Worm (Caenorhabditis elegans) whole organism, L3 larva: ENCODE results near the gene srf-3.

ENCODE experiments used
- R02D3.7 ChIP-seq: fragments of 150-350 bp; optimal IDR thresholded peaks from 2 replicates; lab custom pipeline; 2014; ENCODE audit warnings: missing biosample characterization, missing genetic modification characterization
- ZK546.5 ChIP-seq: sonication (generic microtip); optimal IDR thresholded peaks from 2 replicates; lab custom pipeline; 2017; ENCODE audit warnings: missing biosample characterization, missing genetic modification characterization
- aly-2 ChIP-seq: fragments of 150-350 bp; optimal IDR thresholded peaks from 2 replicates; lab custom pipeline; 2014; ENCODE audit warnings: missing biosample characterization, missing genetic modification characterization
- ceh-16 ChIP-seq: sonication (generic microtip); optimal IDR thresholded peaks from 2 replicates; lab custom pipeline; 2017; ENCODE audit warnings: missing biosample characterization, missing genetic modification characterization
- ceh-28 ChIP-seq: fragments of 150-350 bp; optimal IDR thresholded peaks from 2 replicates; lab custom pipeline; 2014; ENCODE audit warnings: missing biosample characterization, missing genetic modification reagents, missing genetic modification characterization
- ceh-9 ChIP-seq: sonication (generic microtip); optimal IDR thresholded peaks from 2 replicates; lab custom pipeline; 2018; ENCODE audit warnings: missing biosample characterization, missing genetic modification characterization
- daf-12 ChIP-seq: fragments of 150-350 bp; optimal IDR thresholded peaks from 2 replicates; lab custom pipeline; 2014; ENCODE audit warnings: missing biosample characterization, missing genetic modification reagents, missing genetic modification characterization
- egl-27 ChIP-seq: sonication (generic microtip); optimal IDR thresholded peaks from 4 replicates; lab custom pipeline; 2017; ENCODE audit warnings: missing biosample characterization, missing genetic modification reagents, missing genetic modification characterization
- egl-5 ChIP-seq: fragments of 150-350 bp; optimal IDR thresholded peaks from 2 replicates; lab custom pipeline; 2017; ENCODE audit warnings: missing biosample characterization, missing genetic modification reagents, missing genetic modification characterization, inconsistent platforms
- elt-2 ChIP-seq: sonication (generic microtip); optimal IDR thresholded peaks from 2 replicates; lab custom pipeline; 2016; ENCODE audit warnings: missing genetic modification reagents, mild to moderate bottlenecking, missing genetic modification characterization, missing compliant biosample characterization
- elt-3 ChIP-seq, 3 experiments: fragments of 150-350 bp in 1 of 3; sonication (generic microtip) in 2 of 3; optimal IDR thresholded peaks; 2 replicates in 2 of 3; 4 replicates in 1 of 3; lab custom pipeline; 2014 to 2017; ENCODE audit warnings: missing biosample characterization in 3 of 3, missing genetic modification characterization in 3 of 3
- eor-1 ChIP-seq, 2 experiments: fragments of 150-350 bp; optimal IDR thresholded peaks; 2 replicates each; lab custom pipeline; 2014 to 2018; ENCODE audit warnings: missing biosample characterization in 2 of 2, missing genetic modification characterization in 2 of 2
- fkh-10 ChIP-seq: sonication (generic microtip); optimal IDR thresholded peaks from 2 replicates; lab custom pipeline; 2017; ENCODE audit warnings: missing biosample characterization, missing genetic modification reagents, missing genetic modification characterization
- fkh-2 ChIP-seq: fragments of 150-350 bp; optimal IDR thresholded peaks from 2 replicates; lab custom pipeline; 2014; ENCODE audit warnings: missing biosample characterization, missing genetic modification reagents, missing genetic modification characterization
- fos-1 ChIP-seq: fragments of 150-350 bp; optimal IDR thresholded peaks from 2 replicates; lab custom pipeline; 2014; ENCODE audit warnings: missing biosample characterization, missing genetic modification characterization
- hmg-11 ChIP-seq: sonication (generic microtip); optimal IDR thresholded peaks from 2 replicates; lab custom pipeline; 2016; ENCODE audit warnings: missing genetic modification characterization, missing compliant biosample characterization
- lin-15B ChIP-seq: fragments of 150-350 bp; optimal IDR thresholded peaks from 2 replicates; lab custom pipeline; 2014; ENCODE audit warnings: missing biosample characterization, missing genetic modification characterization
- lin-39 ChIP-seq: fragments of 150-350 bp; optimal IDR thresholded peaks from 2 replicates; lab custom pipeline; 2018; ENCODE audit warnings: missing biosample characterization, missing genetic modification reagents, missing genetic modification characterization
- lsy-12 ChIP-seq: sonication (generic microtip); optimal IDR thresholded peaks from 2 replicates; lab custom pipeline; 2016; ENCODE audit warnings: mild to moderate bottlenecking, missing genetic modification characterization, missing compliant biosample characterization
- mdl-1 ChIP-seq: fragments of 150-350 bp; optimal IDR thresholded peaks from 2 replicates; lab custom pipeline; 2014; ENCODE audit warnings: missing biosample characterization, missing genetic modification characterization
- mml-1 ChIP-seq: fragments of 150-350 bp; sonication (generic microtip); optimal IDR thresholded peaks from 3 replicates; lab custom pipeline; 2014; ENCODE audit warnings: missing biosample characterization, missing genetic modification characterization
- nfya-1 ChIP-seq: sonication (generic microtip); optimal IDR thresholded peaks from 2 replicates; lab custom pipeline; 2017; ENCODE audit warnings: missing genetic modification characterization, mild to moderate bottlenecking, missing compliant biosample characterization, antibody characterized with exemption, moderate library complexity; ENCODE audit not compliant: insufficient read depth
- nhr-23 ChIP-seq: fragments of 150-350 bp; optimal IDR thresholded peaks from 2 replicates; lab custom pipeline; 2014; ENCODE audit warnings: missing biosample characterization, missing genetic modification reagents, missing genetic modification characterization
- nhr-237 ChIP-seq: fragments of 150-350 bp; optimal IDR thresholded peaks from 2 replicates; lab custom pipeline; 2014; ENCODE audit warnings: missing biosample characterization, missing genetic modification characterization
- nhr-25 ChIP-seq: sonication (generic microtip); optimal IDR thresholded peaks from 2 replicates; lab custom pipeline; 2017; ENCODE audit warnings: missing biosample characterization, missing genetic modification characterization
- nhr-28 ChIP-seq: fragments of 150-350 bp; optimal IDR thresholded peaks from 2 replicates; lab custom pipeline; 2014; ENCODE audit warnings: missing biosample characterization, missing genetic modification characterization
- nhr-43 ChIP-seq: sonication (generic microtip); optimal IDR thresholded peaks from 2 replicates; lab custom pipeline; 2016; ENCODE audit warnings: mild to moderate bottlenecking, missing genetic modification characterization, missing compliant biosample characterization; ENCODE audit not compliant: poor library complexity, severe bottlenecking
- nhr-67 ChIP-seq: fragments of 150-350 bp; optimal IDR thresholded peaks from 2 replicates; lab custom pipeline; 2014; ENCODE audit warnings: missing biosample characterization, missing genetic modification characterization
- nhr-76 ChIP-seq: fragments of 150-350 bp; sonication (generic microtip); optimal IDR thresholded peaks from 5 replicates; lab custom pipeline; 2014; ENCODE audit warnings: missing biosample characterization, missing genetic modification characterization
- nhr-77 ChIP-seq: fragments of 150-350 bp; optimal IDR thresholded peaks from 2 replicates; lab custom pipeline; 2014; ENCODE audit warnings: missing biosample characterization, missing genetic modification characterization
- pha-4 ChIP-seq: fragments of 150-350 bp; optimal IDR thresholded peaks from 2 replicates; lab custom pipeline; 2014; ENCODE audit warnings: missing biosample characterization, missing genetic modification reagents, missing genetic modification characterization
- pqm-1 ChIP-seq: fragments of 150-350 bp; optimal IDR thresholded peaks from 2 replicates; lab custom pipeline; 2017; ENCODE audit warnings: missing biosample characterization, missing genetic modification characterization, inconsistent platforms
- sea-2 ChIP-seq: fragments of 150-350 bp; sonication (generic microtip); optimal IDR thresholded peaks from 4 replicates; lab custom pipeline; 2014; ENCODE audit warnings: missing biosample characterization, missing genetic modification reagents, missing genetic modification characterization
- snpc-4 ChIP-seq: fragments of 150-350 bp; optimal IDR thresholded peaks from 2 replicates; lab custom pipeline; 2014; ENCODE audit warnings: missing biosample characterization, missing genetic modification characterization
- tbx-2 ChIP-seq: sonication (generic microtip); optimal IDR thresholded peaks from 2 replicates; lab custom pipeline; 2016; ENCODE audit warnings: mild to moderate bottlenecking, missing genetic modification characterization, missing compliant biosample characterization
- unc-39 ChIP-seq: sonication (generic microtip); optimal IDR thresholded peaks from 4 replicates; lab custom pipeline; 2017; ENCODE audit warnings: missing biosample characterization, missing genetic modification characterization
- unc-62 ChIP-seq: fragments of 150-350 bp; sonication (generic microtip); optimal IDR thresholded peaks from 4 replicates; lab custom pipeline; 2014; ENCODE audit warnings: missing biosample characterization, missing genetic modification reagents, missing genetic modification characterization
- zag-1 ChIP-seq: fragments of 150-350 bp; optimal IDR thresholded peaks from 2 replicates; lab custom pipeline; 2014; ENCODE audit warnings: missing biosample characterization, missing genetic modification characterization

Gene srf-3

ce11 chrIV:12849030-12849560 is at the start of gene srf-3:
TSS of gene srf-3 (plus strand) at chrIV:12849510.
- TF ChIP-seq hmg-11 (peak; percentile 11), mdl-1 (tag; lab: Kevin White, UChicago) (no peak), elt-2 (no peak), aly-2 (tag; lab: Kevin White, UChicago) (no peak), nhr-76 (tag; lab: Kevin White, UChicago) (no peak), nhr-237 (tag; lab: Kevin White, UChicago) (no peak), ceh-9 (tag; lab: Kevin White, UChicago) (no peak), eor-1 (tag; optimal IDR thresholded peaks at IDR 0.05; lab: Kevin White, UChicago) (no peak), nfya-1 (peak; percentile 26), nhr-23 (tag; lab: Kevin White, UChicago) (no peak), elt-3 (tag; optimal IDR thresholded peaks at IDR 0.05; lab: Kevin White, UChicago) (no peak), fkh-10 (GFP tag; lab: Kevin White, UChicago) (no peak), snpc-4 (tag; lab: Kevin White, UChicago) (no peak), mml-1 (tag; lab: Kevin White, UChicago) (no peak), pha-4 (tag; lab: Kevin White, UChicago) (peak; percentile 39), daf-12 (tag; lab: Kevin White, UChicago) (no peak), ceh-28 (tag; lab: Kevin White, UChicago) (no peak), tbx-2 (tag; lab: Kevin White, UChicago) (no peak), nhr-67 (tag; lab: Kevin White, UChicago) (no peak), nhr-43 (tag; lab: Kevin White, UChicago) (no peak)

ce11 chrIV:12805595-12805994 is 43.7 kb upstream of the srf-3 start, which contains the start of gene F07C6.4:
TSS of gene F07C6.4 (plus strand) at chrIV:12805924.
- TF ChIP-seq nhr-28 (no peak), lin-39 (no peak), pqm-1 (tag; lab: Kevin White, UChicago) (no peak), lin-15B (tag; lab: Kevin White, UChicago) (no peak), eor-1 (tag; optimal IDR thresholded peaks at IDR 0.05; lab: Kevin White, UChicago) (no peak), R02D3.7 (no peak), egl-5 (tag; lab: Kevin White, UChicago) (no peak), fkh-2 (tag; lab: Kevin White, UChicago) (no peak), daf-12 (tag; lab: Kevin White, UChicago) (no peak), unc-62 (GFP tag; lab: Kevin White, UChicago) (no peak), tbx-2 (tag; lab: Kevin White, UChicago) (no peak), lsy-12 (tag; lab: Kevin White, UChicago) (no peak), ceh-16 (no peak), nfya-1 (no peak), fos-1 (tag; lab: Kevin White, UChicago) (no peak), nhr-43 (tag; lab: Kevin White, UChicago) (no peak), ZK546.5 (tag; lab: Kevin White, UChicago) (no peak), nhr-25 (tag; lab: Kevin White, UChicago) (no peak)
- TF ChIP-seq, all 47 proteins: peak for 0

DNA sequence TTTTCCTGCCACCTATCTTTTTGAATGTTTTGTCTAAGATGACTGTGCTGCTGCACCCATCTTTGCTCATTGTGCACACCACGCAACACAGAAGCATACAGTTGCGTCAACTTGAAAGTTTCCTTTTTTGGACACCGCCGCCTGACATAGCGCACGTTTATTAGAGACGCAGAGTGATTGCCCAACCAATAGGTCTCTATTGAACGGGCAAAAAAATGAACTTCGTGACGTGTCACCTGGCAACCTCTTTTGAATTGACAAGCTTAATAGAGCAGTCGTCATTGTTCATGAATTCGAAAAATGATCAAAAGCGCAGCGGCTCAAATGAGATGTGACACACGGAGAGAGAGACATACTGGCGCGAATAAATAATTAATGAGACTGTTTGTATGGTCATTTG is 37.8 kb upstream of the srf-3 start:
- TF ChIP-seq nhr-28 (no peak), egl-27 (tag; lab: Kevin White, UChicago) (no peak), zag-1 (tag; lab: Kevin White, UChicago) (no peak), ceh-28 (tag; lab: Kevin White, UChicago) (no peak), nfya-1 (no peak), sea-2 (GFP tag; lab: Kevin White, UChicago) (no peak), unc-39 (tag; lab: Kevin White, UChicago) (no peak)

- TF ChIP-seq fos-1 (tag; lab: Kevin White, UChicago): no peak
- no peak for TF ChIP-seq nhr-67 (tag; lab: Kevin White, UChicago)
- TF ChIP-seq ceh-9 (tag; lab: Kevin White, UChicago): no peak
- TF ChIP-seq tbx-2 (tag; lab: Kevin White, UChicago): no peak
- TF ChIP-seq fkh-2 (tag; lab: Kevin White, UChicago): no peak
- TF ChIP-seq mdl-1 (tag; lab: Kevin White, UChicago): no peak
- TF ChIP-seq nhr-237 (tag; lab: Kevin White, UChicago): no peak
- no peak for TF ChIP-seq nfya-1
- TF ChIP-seq eor-1 (tag; optimal IDR thresholded peaks at IDR 0.05; lab: Kevin White, UChicago): no peak
- no peak for TF ChIP-seq aly-2 (tag; lab: Kevin White, UChicago)
- TF ChIP-seq nhr-77 (tag; lab: Kevin White, UChicago): no peak
- no peak for TF ChIP-seq unc-39 (tag; lab: Kevin White, UChicago)
- no peak for TF ChIP-seq nhr-25 (tag; lab: Kevin White, UChicago)
- TF ChIP-seq daf-12 (tag; lab: Kevin White, UChicago): no peak
- TF ChIP-seq pqm-1 (tag; lab: Kevin White, UChicago): no peak
- no peak for TF ChIP-seq fkh-10 (GFP tag; lab: Kevin White, UChicago)
- TF ChIP-seq elt-2: no peak
- no peak for TF ChIP-seq nhr-23 (tag; lab: Kevin White, UChicago)
These were observed 35.5 kb upstream of the srf-3 start for ce11 chrIV:12813822-12814221.
